Worm (Caenorhabditis elegans): ENCODE data around the gene BE10.5.

ce11 chrIII:12798469-12798868 lies 8.1 kb downstream of the BE10.5 start, which contains the start of gene agmo-1:
- TF ChIP-seq ceh-82 (tag; optimal IDR thresholded peaks at IDR 0.05): no peak
- TF ChIP-seq nhr-76 (tag; optimal IDR thresholded peaks at IDR 0.05): no peak
- no peak for TF ChIP-seq lin-39 (tag; optimal IDR thresholded peaks at IDR 0.05)
- no peak for TF ChIP-seq mef-2 (tag; optimal IDR thresholded peaks at IDR 0.05)

All from whole organism, L1 larva.